Fruit fly (Drosophila melanogaster) whole organism, prepupa: ENCODE results near the gene Las.

ENCODE experiments used
- Blimp-1 ChIP-seq: fragments of 200-800 bp; sonication (Bioruptor generic); optimal IDR thresholded peaks from 3 replicates; lab custom pipeline; 2017; ENCODE audit warnings: missing biosample characterization, missing genetic modification characterization, mild to moderate bottlenecking, moderate library complexity, missing genetic modification reagents
- CG15336 ChIP-seq: fragments of 200-800 bp; sonication (Bioruptor generic); IDR thresholded peaks from 2 replicates; pipeline ENCODE4 v1.3.6; 2022; ENCODE audit warnings: missing biosample characterization, missing genetic modification characterization
- CG1621 ChIP-seq: fragments of 200-800 bp; sonication (Bioruptor generic); optimal IDR thresholded peaks from 3 replicates; lab custom pipeline; 2018; ENCODE audit warnings: missing biosample characterization, mild to moderate bottlenecking, missing genetic modification characterization
- CG32006 ChIP-seq: fragments of 200-800 bp; sonication (Bioruptor generic); optimal IDR thresholded peaks from 3 replicates; lab custom pipeline; 2017; ENCODE audit warnings: missing biosample characterization, mild to moderate bottlenecking, missing genetic modification characterization
- CG34406 ChIP-seq: fragments of 200-800 bp; sonication (Bioruptor generic); optimal IDR thresholded peaks from 3 replicates; lab custom pipeline; 2016; ENCODE audit warnings: missing biosample characterization, missing genetic modification characterization
- CG3919 ChIP-seq: fragments of 200-800 bp; sonication (Bioruptor generic); optimal IDR thresholded peaks from 3 replicates; lab custom pipeline; 2016; ENCODE audit warnings: missing biosample characterization, missing genetic modification characterization
- CG4318 ChIP-seq: fragments of 200-800 bp; sonication (Bioruptor generic); optimal IDR thresholded peaks from 3 replicates; lab custom pipeline; 2017; ENCODE audit warnings: missing biosample characterization, mild to moderate bottlenecking, missing genetic modification characterization
- CG6792 ChIP-seq: fragments of 200-800 bp; sonication (Bioruptor generic); optimal IDR thresholded peaks from 3 replicates; lab custom pipeline; 2016; ENCODE audit warnings: missing biosample characterization, missing genetic modification characterization
- CG6854 ChIP-seq: fragments of 200-800 bp; sonication (Bioruptor generic); optimal IDR thresholded peaks from 2 replicates; lab custom pipeline; 2017; ENCODE audit warnings: missing biosample characterization, mild to moderate bottlenecking, missing genetic modification characterization
- CG7368 ChIP-seq: fragments of 200-800 bp; sonication (Bioruptor generic); optimal IDR thresholded peaks from 3 replicates; lab custom pipeline; 2016; ENCODE audit warnings: missing biosample characterization, missing genetic modification characterization
- CG8119 ChIP-seq: fragments of 200-800 bp; sonication (Bioruptor generic); IDR thresholded peaks from 3 replicates; pipeline ENCODE4 v1.3.6; 2022; ENCODE audit warnings: missing biosample characterization, missing genetic modification characterization
- CG8319 ChIP-seq: fragments of 200-800 bp; sonication (Bioruptor generic); optimal IDR thresholded peaks from 3 replicates; lab custom pipeline; 2016; ENCODE audit warnings: missing biosample characterization, missing genetic modification characterization
- CG8632 ChIP-seq: fragments of 200-800 bp; sonication (Bioruptor generic); optimal IDR thresholded peaks from 3 replicates; lab custom pipeline; 2016; ENCODE audit warnings: missing biosample characterization, missing genetic modification characterization
- CG9139 ChIP-seq: fragments of 200-800 bp; sonication (Bioruptor generic); optimal IDR thresholded peaks from 3 replicates; lab custom pipeline; 2017; ENCODE audit warnings: missing biosample characterization, mild to moderate bottlenecking, missing genetic modification characterization
- Eip78C ChIP-seq: fragments of 200-800 bp; sonication (Bioruptor generic); peaks from one replicate; lab custom pipeline; 2016; ENCODE audit warnings: missing biosample characterization, missing genetic modification characterization
- Eip93F ChIP-seq: fragments of 200-800 bp; sonication (Bioruptor generic); optimal IDR thresholded peaks from 2 replicates; lab custom pipeline; 2016; ENCODE audit warnings: missing biosample characterization, mild to moderate bottlenecking, missing genetic modification characterization
- Ets21C ChIP-seq: fragments of 200-800 bp; sonication (Bioruptor generic); optimal IDR thresholded peaks from 3 replicates; lab custom pipeline; 2016; ENCODE audit warnings: missing biosample characterization, missing genetic modification characterization
- Ets96B ChIP-seq: fragments of 200-800 bp; optimal IDR thresholded peaks from 2 replicates; lab custom pipeline; 2019; ENCODE audit warnings: missing biosample characterization, mild to moderate bottlenecking, missing genetic modification characterization, moderate library complexity
- Met ChIP-seq: fragments of 200-800 bp; sonication (Bioruptor generic); optimal IDR thresholded peaks from 3 replicates; lab custom pipeline; 2016; ENCODE audit warnings: missing biosample characterization, missing genetic modification characterization
- Smox ChIP-seq: fragments of 200-800 bp; sonication (Bioruptor generic); optimal IDR thresholded peaks from 3 replicates; lab custom pipeline; 2016; ENCODE audit warnings: missing biosample characterization, missing genetic modification characterization
- Sox102F ChIP-seq: fragments of 200-800 bp; sonication (Bioruptor generic); optimal IDR thresholded peaks from 2 replicates; lab custom pipeline; 2016; ENCODE audit warnings: missing biosample characterization, mild to moderate bottlenecking, missing genetic modification characterization
- Sox15 ChIP-seq: fragments of 200-800 bp; sonication (Bioruptor generic); optimal IDR thresholded peaks from 3 replicates; lab custom pipeline; 2016; ENCODE audit warnings: missing biosample characterization, missing genetic modification characterization
- acj6 ChIP-seq: fragments of 200-800 bp; sonication (Bioruptor generic); optimal IDR thresholded peaks from 3 replicates; lab custom pipeline; 2016; ENCODE audit warnings: missing biosample characterization, missing genetic modification characterization
- cyc ChIP-seq: fragments of 200-800 bp; sonication (Bioruptor generic); optimal IDR thresholded peaks from 3 replicates; lab custom pipeline; 2016; ENCODE audit warnings: missing biosample characterization, missing genetic modification characterization
- dac ChIP-seq: fragments of 200-800 bp; sonication (Bioruptor generic); optimal IDR thresholded peaks from 2 replicates; lab custom pipeline; 2017; ENCODE audit warnings: missing biosample characterization, mild to moderate bottlenecking, missing genetic modification characterization
- dsx ChIP-seq: fragments of 200-800 bp; optimal IDR thresholded peaks from 3 replicates; lab custom pipeline; 2019; ENCODE audit warnings: missing biosample characterization, mild to moderate bottlenecking, missing genetic modification characterization, moderate library complexity; ENCODE audit not compliant: poor library complexity, severe bottlenecking
- eg ChIP-seq: fragments of 200-800 bp; sonication (Bioruptor generic); IDR thresholded peaks from 3 replicates; pipeline ENCODE4 v1.3.6; 2022; ENCODE audit warnings: missing biosample characterization, missing genetic modification characterization
- esn ChIP-seq: fragments of 200-800 bp; sonication (Bioruptor generic); optimal IDR thresholded peaks from 2 replicates; lab custom pipeline; 2016; ENCODE audit warnings: missing biosample characterization, mild to moderate bottlenecking, missing genetic modification characterization, moderate library complexity
- fd59A ChIP-seq: fragments of 200-800 bp; sonication (Bioruptor generic); optimal IDR thresholded peaks from 2 replicates; lab custom pipeline; 2017; ENCODE audit warnings: missing biosample characterization, mild to moderate bottlenecking, missing genetic modification characterization, missing genetic modification reagents
- fd85E ChIP-seq: fragments of 200-800 bp; sonication (Bioruptor generic); optimal IDR thresholded peaks from 3 replicates; lab custom pipeline; 2016; ENCODE audit warnings: missing biosample characterization, missing genetic modification characterization
- fkh ChIP-seq: fragments of 200-800 bp; sonication (Bioruptor generic); optimal IDR thresholded peaks from 3 replicates; lab custom pipeline; 2017; ENCODE audit warnings: missing biosample characterization, mild to moderate bottlenecking, missing genetic modification characterization, moderate library complexity
- lz ChIP-seq: fragments of 200-800 bp; sonication (Bioruptor generic); optimal IDR thresholded peaks from 3 replicates; lab custom pipeline; 2016; ENCODE audit warnings: missing biosample characterization, missing genetic modification characterization
- pdm3 ChIP-seq: fragments of 200-800 bp; sonication (Bioruptor generic); optimal IDR thresholded peaks from 3 replicates; lab custom pipeline; 2016; ENCODE audit warnings: missing biosample characterization, missing genetic modification characterization
- svp ChIP-seq: fragments of 200-800 bp; sonication (Bioruptor generic); peaks from one replicate; lab custom pipeline; 2016; ENCODE audit warnings: missing biosample characterization, missing genetic modification characterization
- topi ChIP-seq: fragments of 200-800 bp; sonication (Bioruptor generic); optimal IDR thresholded peaks from 3 replicates; lab custom pipeline; 2016; ENCODE audit warnings: missing biosample characterization, missing genetic modification characterization
- vri ChIP-seq: fragments of 200-800 bp; sonication (Bioruptor generic); optimal IDR thresholded peaks from 3 replicates; lab custom pipeline; 2016; ENCODE audit warnings: missing biosample characterization, mild to moderate bottlenecking, missing genetic modification characterization

Gene Las

DNA sequence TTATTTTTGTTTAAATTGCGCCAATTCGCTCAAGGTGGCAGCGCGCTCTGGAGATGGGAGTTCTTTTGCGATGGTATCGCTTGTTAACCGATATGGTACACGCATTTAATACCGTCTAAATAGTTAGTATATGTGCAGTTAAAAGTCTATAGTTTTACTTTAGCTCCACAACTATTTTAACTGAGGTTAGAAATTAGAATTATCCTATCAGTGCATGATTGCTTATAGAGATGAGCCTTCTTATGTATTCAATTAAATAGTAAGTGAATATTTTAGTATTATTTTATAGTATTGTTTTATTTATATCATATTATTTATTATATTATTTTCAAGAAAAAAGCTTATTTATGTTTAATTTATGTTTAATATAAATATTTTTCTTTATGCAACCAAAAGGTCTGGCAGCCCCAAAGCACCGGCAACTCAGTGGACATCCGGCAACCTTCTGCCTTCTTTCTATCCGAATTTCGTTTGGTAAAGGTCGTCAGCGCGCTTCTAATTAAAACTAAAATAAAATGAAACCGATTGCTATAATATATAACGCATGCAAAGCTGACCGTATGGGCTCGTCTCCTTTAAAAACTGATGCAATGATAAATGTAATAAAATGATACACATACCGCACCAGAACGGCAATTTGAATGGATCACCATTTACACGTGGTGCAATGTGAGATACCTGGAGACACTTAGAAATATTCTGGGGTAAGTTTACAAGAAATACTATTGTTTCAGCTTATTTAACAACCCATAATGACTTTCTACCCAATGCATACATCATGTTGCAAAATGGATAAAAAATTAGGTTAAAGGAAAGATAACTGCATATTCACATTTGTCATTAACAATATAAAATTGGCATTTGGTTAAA lies 20.9 kb upstream of the Las start, which contains the start of gene CG5199 (continued):
- TF ChIP-seq dsx (GFP tag; lab: Kevin White, UChicago) (no peak), fd59A (GFP tag; lab: Kevin White, UChicago) (no peak), CG8319 (GFP tag; lab: Kevin White, UChicago) (no peak), lz (GFP tag; lab: Kevin White, UChicago) (peak; percentile 62), Ets96B (tag; lab: Kevin White, UChicago) (peak; percentile 71), fkh (GFP tag; lab: Kevin White, UChicago) (no peak), CG1621 (tag; lab: Kevin White, UChicago) (no peak), CG4318 (peak; percentile 49), Met (GFP tag; lab: Kevin White, UChicago) (no peak), CG15336 (GFP tag; lab: Robert Waterston, UW) (0 out of 2 replicates have a peak, but pooled peaks have one; percentile 21), Ets21C (GFP tag; lab: Kevin White, UChicago) (no peak), CG3919 (peak; percentile 68), esn (GFP tag; lab: Kevin White, UChicago) (peak; percentile 50), topi (GFP tag; lab: Kevin White, UChicago) (peak; percentile 37), fd85E (GFP tag; lab: Kevin White, UChicago) (no peak), Eip78C (GFP tag; lab: Kevin White, UChicago) (no peak), pdm3 (no peak), CG9139 (GFP tag; lab: Kevin White, UChicago) (no peak), CG8632 (peak; percentile 33), CG6792 (GFP tag; lab: Kevin White, UChicago) (peak; percentile 48), eg (GFP tag; lab: Robert Waterston, UW) (no peak; the same call in 2 of the 3 replicates), cyc (peak; percentile 74), Blimp-1 (GFP tag; lab: Kevin White, UChicago) (peak; percentile 11)

DNA sequence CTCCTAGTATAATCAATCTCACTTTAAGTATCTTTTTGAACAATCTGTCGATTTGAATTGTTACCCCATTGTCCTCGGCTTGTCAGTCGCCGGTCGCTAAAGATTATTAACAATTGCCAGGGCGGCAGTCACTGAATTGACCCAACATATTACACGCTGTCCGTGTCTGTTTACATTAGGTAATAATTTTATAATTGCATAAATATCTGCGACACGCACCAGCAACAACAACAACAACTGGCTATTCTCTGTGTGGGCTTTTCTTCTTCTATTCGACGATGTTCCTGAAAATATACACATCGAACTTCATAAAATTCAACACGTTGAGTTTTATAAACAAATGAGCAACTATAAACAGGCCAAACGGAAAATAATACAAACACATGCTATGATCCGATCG lies 16.6 kb upstream of the Las start:
- TF ChIP-seq CG4318 (no peak), svp (GFP tag; lab: Kevin White, UChicago) (peak; percentile 49), esn (GFP tag; lab: Kevin White, UChicago) (no peak), dac (GFP tag; lab: Kevin White, UChicago) (no peak)

DNA sequence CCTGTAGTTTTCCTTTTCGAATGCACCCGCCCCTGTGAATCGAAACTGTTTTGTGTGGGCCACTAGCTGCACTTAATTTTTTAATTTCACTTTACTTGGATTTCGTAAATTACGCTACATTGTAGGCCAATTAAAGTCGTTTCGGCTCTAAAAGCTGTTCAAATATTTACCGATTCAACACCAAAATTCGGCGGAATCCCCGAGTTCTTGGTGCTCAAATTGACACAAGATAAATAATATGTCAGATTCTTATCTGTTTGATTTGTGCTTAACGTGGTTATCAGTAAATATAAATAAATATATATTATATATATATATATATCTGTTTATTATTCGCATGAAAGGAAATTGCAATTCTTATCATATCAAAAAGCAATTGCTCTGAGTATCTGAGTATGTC lies 15.8 kb upstream of the Las start:
- TF ChIP-seq CG6792 (GFP tag; lab: Kevin White, UChicago) (no peak), topi (GFP tag; lab: Kevin White, UChicago) (no peak), Sox102F (peak; percentile 18), Smox (GFP tag; lab: Kevin White, UChicago) (peak; percentile 30), eg (GFP tag; lab: Robert Waterston, UW) (no peak), lz (GFP tag; lab: Kevin White, UChicago) (no peak), Sox15 (no peak), Met (GFP tag; lab: Kevin White, UChicago) (peak; percentile 23), Blimp-1 (GFP tag; lab: Kevin White, UChicago) (peak; percentile 60), dsx (GFP tag; lab: Kevin White, UChicago) (peak; percentile 7), esn (GFP tag; lab: Kevin White, UChicago) (peak; percentile 42), Eip93F (peak; percentile 28), svp (GFP tag; lab: Kevin White, UChicago) (peak; percentile 11), CG34406 (GFP tag; lab: Kevin White, UChicago) (peak; percentile 32), CG6854 (peak; percentile 73), acj6 (GFP tag; lab: Kevin White, UChicago) (no peak), CG8632 (peak; percentile 32), CG32006 (GFP tag; lab: Kevin White, UChicago) (no peak), vri (GFP tag; lab: Kevin White, UChicago) (peak; percentile 65), fkh (GFP tag; lab: Kevin White, UChicago) (peak; percentile 81), Eip78C (GFP tag; lab: Kevin White, UChicago) (peak; percentile 70), CG8119 (GFP tag; lab: Robert Waterston, UW) (no peak), CG7368 (no peak)
